Worm (Caenorhabditis elegans): ENCODE measurements around the gene C06B3.7.

The C06B3.7 gene

DNA sequence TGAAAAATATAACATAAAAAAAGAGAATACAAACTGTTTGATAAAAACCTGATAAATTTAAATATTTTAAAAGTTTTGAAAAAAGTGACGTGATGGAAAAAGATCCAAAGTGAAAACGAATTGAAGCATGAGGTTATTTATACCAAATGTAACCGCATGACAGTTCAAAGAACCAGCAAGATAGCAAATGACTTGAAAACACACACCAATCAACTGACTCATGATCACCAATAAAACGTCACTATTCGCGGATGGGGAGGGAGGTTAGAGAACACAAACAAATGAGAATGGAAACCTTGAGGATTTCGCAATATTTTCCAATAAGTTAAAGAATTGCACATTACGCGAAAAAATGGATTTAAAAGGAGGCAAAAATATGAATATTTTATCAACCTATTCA is at the start of gene C06B3.7 (continued):
- TF ChIP-seq C04F5.9 (tag; optimal IDR thresholded peaks at IDR 0.05) = peak; percentile 55
- TF ChIP-seq ces-1 (GFP tag; optimal IDR thresholded peaks at IDR 0.05) = no peak
- TF ChIP-seq blmp-1 (tag; optimal IDR thresholded peaks at IDR 0.05) = peak; percentile 89
- TF ChIP-seq mab-9 (GFP tag; IDR thresholded peaks at IDR 0.05) = no peak
- TF ChIP-seq unc-130 (tag; optimal IDR thresholded peaks at IDR 0.05) = peak; percentile 96
- TF ChIP-seq lin-39 (tag; optimal IDR thresholded peaks at IDR 0.05) = peak; percentile 34
- no peak for TF ChIP-seq hlh-17 (GFP tag; optimal IDR thresholded peaks at IDR 0.05; ENCODE audit: borderline replicate concordance)
- peak; percentile 81 for TF ChIP-seq ztf-4 (tag; optimal IDR thresholded peaks at IDR 0.05)
- TF ChIP-seq pqm-1 (tag; optimal IDR thresholded peaks at IDR 0.05) = peak; percentile 46
- TF ChIP-seq C34B4.2 (tag; optimal IDR thresholded peaks at IDR 0.05) = no peak
- TF ChIP-seq ceh-8 (GFP tag; optimal IDR thresholded peaks at IDR 0.05) = no peak
- peak; percentile 75 for TF ChIP-seq tbx-2 (tag; optimal IDR thresholded peaks at IDR 0.05)
- TF ChIP-seq nhr-19 (GFP tag; conservative IDR thresholded peaks at IDR 0.05) = peak; percentile 96
- peak; percentile 59 for TF ChIP-seq lir-3 (tag; optimal IDR thresholded peaks at IDR 0.05; ENCODE audit: poor library complexity)
- TF ChIP-seq nhr-90 (tag; optimal IDR thresholded peaks at IDR 0.05; ENCODE audit: poor library complexity) = peak; percentile 83
- no peak for TF ChIP-seq ztf-11 (tag; optimal IDR thresholded peaks at IDR 0.05)
- TF ChIP-seq unc-30 (tag; optimal IDR thresholded peaks at IDR 0.05) = no peak
- TF ChIP-seq fkh-8 (tag; optimal IDR thresholded peaks at IDR 0.05) = peak; percentile 90
- no peak for TF ChIP-seq nhr-84 (tag; optimal IDR thresholded peaks at IDR 0.05)

DNA sequence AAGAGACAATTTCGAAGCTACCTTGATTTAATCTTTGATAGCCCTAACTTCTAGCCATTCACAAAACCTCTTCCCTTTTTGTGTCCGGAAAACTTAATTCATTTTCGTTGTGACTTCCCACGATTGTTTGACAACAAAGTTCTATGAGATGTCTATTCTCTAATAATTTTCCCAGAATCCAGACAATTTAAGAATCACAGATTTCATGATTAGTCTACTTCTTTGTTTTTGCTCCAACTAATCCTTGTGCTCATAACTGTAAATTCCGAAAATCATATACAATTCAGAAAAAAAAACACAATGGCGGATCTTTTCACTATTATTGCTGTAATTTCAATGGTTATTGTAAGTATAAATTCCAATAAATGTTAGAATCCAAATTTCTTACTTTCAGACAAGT is 47.0 kb upstream of the C06B3.7 start, which contains the start of gene srx-137:
Gene srx-137 (plus strand): TSS at position 301 of the 400 bp plus-strand sequence.
- TF ChIP-seq xbp-1 (tag; optimal IDR thresholded peaks at IDR 0.05) = no peak
- no peak for TF ChIP-seq nhr-71 (tag; optimal IDR thresholded peaks at IDR 0.05)
- no peak for TF ChIP-seq irx-1 (tag; optimal IDR thresholded peaks at IDR 0.05)
- no peak for TF ChIP-seq lin-35 (GFP tag; optimal IDR thresholded peaks at IDR 0.05)
- no peak for TF ChIP-seq isw-1 (GFP tag; IDR thresholded peaks at IDR 0.05)
- no peak for TF ChIP-seq ces-1 (GFP tag; optimal IDR thresholded peaks at IDR 0.05)
- no peak for TF ChIP-seq mdl-1 (tag; optimal IDR thresholded peaks at IDR 0.05)
- no peak for TF ChIP-seq nhr-28 (tag; optimal IDR thresholded peaks at IDR 0.05)
- TF ChIP-seq ets-5 (GFP tag; IDR thresholded peaks at IDR 0.05) = no peak
- no peak for TF ChIP-seq alr-1 (tag; optimal IDR thresholded peaks at IDR 0.05; ENCODE audit: borderline replicate concordance)
- no peak for TF ChIP-seq C34B4.2 (tag; optimal IDR thresholded peaks at IDR 0.05)
- TF ChIP-seq nhr-47 (tag; optimal IDR thresholded peaks at IDR 0.05) = no peak
- no peak for TF ChIP-seq fkh-8 (tag; optimal IDR thresholded peaks at IDR 0.05)
- no peak for TF ChIP-seq pag-3 (tag; optimal IDR thresholded peaks at IDR 0.05; ENCODE audit: borderline replicate concordance, insufficient read depth)
- no peak for TF ChIP-seq ztf-11 (tag; optimal IDR thresholded peaks at IDR 0.05)
- TF ChIP-seq aha-1 (tag; optimal IDR thresholded peaks at IDR 0.05) = no peak
- TF ChIP-seq ceh-90 (tag; optimal IDR thresholded peaks at IDR 0.05) = no peak
- no peak for TF ChIP-seq sptf-1 (tag; optimal IDR thresholded peaks at IDR 0.05)
- no peak for TF ChIP-seq vab-15 (tag; optimal IDR thresholded peaks at IDR 0.05)

DNA sequence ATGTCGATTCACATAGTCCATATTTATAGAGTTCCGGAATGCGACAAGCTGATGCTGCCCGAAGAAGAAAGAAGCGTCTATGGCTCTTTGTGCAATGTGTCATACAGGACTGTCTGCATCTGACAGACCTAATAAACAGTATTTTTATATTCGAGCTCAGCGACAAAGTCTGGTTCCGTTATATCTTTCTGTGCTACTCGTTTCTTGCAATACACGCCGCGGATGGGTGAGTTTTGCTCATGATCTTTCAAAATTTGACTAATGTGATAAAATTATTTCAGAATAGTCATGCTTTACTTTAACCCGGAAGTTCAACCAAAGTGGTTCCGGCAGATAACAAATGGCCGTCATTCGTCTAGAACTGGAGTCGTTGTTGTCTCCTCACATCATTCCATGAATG is 45.8 kb upstream of the C06B3.7 start:
- TF ChIP-seq nhr-19 (GFP tag; conservative IDR thresholded peaks at IDR 0.05) (no peak), sup-37 (GFP tag; optimal IDR thresholded peaks at IDR 0.05) (no peak), skn-1 (tag; optimal IDR thresholded peaks at IDR 0.05) (no peak), xbp-1 (tag; optimal IDR thresholded peaks at IDR 0.05) (no peak), swsn-7 (tag; optimal IDR thresholded peaks at IDR 0.05) (no peak), ceh-90 (tag; optimal IDR thresholded peaks at IDR 0.05) (no peak), snu-23 (GFP tag; optimal IDR thresholded peaks at IDR 0.05) (no peak), fkh-10 (GFP tag; optimal IDR thresholded peaks at IDR 0.05) (no peak), tbx-2 (tag; optimal IDR thresholded peaks at IDR 0.05) (no peak), lin-14 (GFP tag; optimal IDR thresholded peaks at IDR 0.05) (no peak), ceh-82 (tag; optimal IDR thresholded peaks at IDR 0.05) (no peak), mdl-1 (tag; optimal IDR thresholded peaks at IDR 0.05) (no peak), Y116A8C.19 (tag; optimal IDR thresholded peaks at IDR 0.05; ENCODE audit: borderline replicate concordance) (no peak), sptf-1 (tag; optimal IDR thresholded peaks at IDR 0.05) (no peak), C04F5.9 (tag; optimal IDR thresholded peaks at IDR 0.05) (no peak), irx-1 (tag; optimal IDR thresholded peaks at IDR 0.05) (no peak), pax-3 (tag; optimal IDR thresholded peaks at IDR 0.05) (no peak), pag-3 (tag; optimal IDR thresholded peaks at IDR 0.05; ENCODE audit: borderline replicate concordance, insufficient read depth) (no peak), fkh-8 (tag; optimal IDR thresholded peaks at IDR 0.05) (no peak), tlp-1 (tag; optimal IDR thresholded peaks at IDR 0.05) (no peak)

Measured in whole organism, L1 larva.